Worm (Caenorhabditis elegans) whole organism, mixed stage, embryonic: ENCODE data around the gene Y75B12B.1.
"Not testable (repeated sequence)": the region's sequence is repeated elsewhere in the genome, so short reads cannot be mapped to it uniquely, and the experiment has no call there.

Experiments
- M03D4.4 ChIP-seq: sonication (generic microtip); optimal IDR thresholded peaks from 2 replicates; lab custom pipeline; 2017; ENCODE audit warnings: mild to moderate bottlenecking, missing genetic modification characterization, missing compliant biosample characterization
- bed-3 ChIP-seq: fragments of 200-800 bp; sonication (Bioruptor generic); optimal IDR thresholded peaks from 3 replicates; lab custom pipeline; 2018; ENCODE audit warnings: mild to moderate bottlenecking, missing genetic modification characterization, moderate library complexity, missing compliant biosample characterization
- ceh-39 ChIP-seq: fragments of 150-350 bp; optimal IDR thresholded peaks from 2 replicates; lab custom pipeline; 2014; ENCODE audit warnings: missing biosample characterization, missing genetic modification characterization
- ceh-43 ChIP-seq: fragments of 200-800 bp; sonication (Bioruptor generic); optimal IDR thresholded peaks from 2 replicates; lab custom pipeline; 2018; ENCODE audit warnings: mild to moderate bottlenecking, missing genetic modification characterization, moderate library complexity, missing compliant biosample characterization
- ceh-83 ChIP-seq: fragments of 200-800 bp; sonication (Bioruptor generic); optimal IDR thresholded peaks from 2 replicates; lab custom pipeline; 2018; ENCODE audit warnings: mild to moderate bottlenecking, missing genetic modification characterization, missing compliant biosample characterization
- ces-1 ChIP-seq: fragments of 150-350 bp; optimal IDR thresholded peaks from 2 replicates; lab custom pipeline; 2014; ENCODE audit warnings: missing biosample characterization, missing genetic modification reagents, missing genetic modification characterization
- cnd-1 ChIP-seq: fragments of 200-800 bp; sonication (Bioruptor generic); optimal IDR thresholded peaks from 2 replicates; lab custom pipeline; 2018; ENCODE audit warnings: mild to moderate bottlenecking, missing genetic modification characterization, missing compliant biosample characterization
- drap-1 ChIP-seq: fragments of 200-800 bp; sonication (Bioruptor generic); optimal IDR thresholded peaks from 3 replicates; lab custom pipeline; 2018; ENCODE audit warnings: mild to moderate bottlenecking, missing genetic modification characterization, missing compliant biosample characterization
- elt-1 ChIP-seq: sonication (generic microtip); optimal IDR thresholded peaks from 2 replicates; lab custom pipeline; 2017; ENCODE audit warnings: missing genetic modification characterization, mild to moderate bottlenecking, missing compliant biosample characterization, antibody characterized with exemption, moderate library complexity, borderline replicate concordance; ENCODE audit not compliant: insufficient read depth
- elt-3 ChIP-seq: fragments of 150-350 bp; optimal IDR thresholded peaks from 2 replicates; lab custom pipeline; 2014; ENCODE audit warnings: missing biosample characterization, missing genetic modification characterization
- flh-1 ChIP-seq: fragments of 200-800 bp; sonication (Bioruptor generic); optimal IDR thresholded peaks from 2 replicates; lab custom pipeline; 2018; ENCODE audit warnings: mild to moderate bottlenecking, missing genetic modification characterization, moderate library complexity, missing compliant biosample characterization
- ham-2 ChIP-seq: fragments of 200-800 bp; sonication (Bioruptor generic); optimal IDR thresholded peaks from 2 replicates; lab custom pipeline; 2018; ENCODE audit warnings: mild to moderate bottlenecking, missing genetic modification characterization, missing compliant biosample characterization
- hlh-1 ChIP-seq: fragments of 150-350 bp; optimal IDR thresholded peaks from 2 replicates; lab custom pipeline; 2014; ENCODE audit warnings: missing biosample characterization, missing genetic modification reagents, missing genetic modification characterization
- lin-13 ChIP-seq: fragments of 150-350 bp; optimal IDR thresholded peaks from 2 replicates; lab custom pipeline; 2014; ENCODE audit warnings: missing biosample characterization, missing genetic modification characterization
- lin-32 ChIP-seq: fragments of 200-800 bp; sonication (Bioruptor generic); optimal IDR thresholded peaks from 2 replicates; lab custom pipeline; 2018; ENCODE audit warnings: mild to moderate bottlenecking, missing genetic modification characterization, missing compliant biosample characterization
- lsy-2 ChIP-seq: fragments of 150-350 bp; optimal IDR thresholded peaks from 2 replicates; lab custom pipeline; 2014; ENCODE audit warnings: missing biosample characterization, missing genetic modification characterization
- mab-5 ChIP-seq: fragments of 150-350 bp; optimal IDR thresholded peaks from 2 replicates; lab custom pipeline; 2014; ENCODE audit warnings: missing biosample characterization, missing genetic modification characterization
- mep-1 ChIP-seq: fragments of 150-350 bp; optimal IDR thresholded peaks from 2 replicates; lab custom pipeline; 2017; ENCODE audit warnings: missing biosample characterization, missing genetic modification reagents, missing genetic modification characterization, inconsistent platforms
- mls-2 ChIP-seq: sonication (generic microtip); optimal IDR thresholded peaks from 2 replicates; lab custom pipeline; 2016; ENCODE audit warnings: mild to moderate bottlenecking, missing genetic modification characterization, moderate library complexity, missing compliant biosample characterization
- nhr-12 ChIP-seq: fragments of 150-350 bp; optimal IDR thresholded peaks from 2 replicates; lab custom pipeline; 2014; ENCODE audit warnings: missing biosample characterization, missing genetic modification characterization
- nhr-2 ChIP-seq: fragments of 150-350 bp; optimal IDR thresholded peaks from 2 replicates; lab custom pipeline; 2014; ENCODE audit warnings: missing biosample characterization, missing genetic modification characterization
- nhr-237 ChIP-seq: fragments of 150-350 bp; optimal IDR thresholded peaks from 2 replicates; lab custom pipeline; 2014; ENCODE audit warnings: missing biosample characterization, missing genetic modification characterization
- nhr-76 ChIP-seq: sonication (generic microtip); optimal IDR thresholded peaks from 2 replicates; lab custom pipeline; 2017; ENCODE audit warnings: missing biosample characterization, missing genetic modification characterization
- sem-2 ChIP-seq: fragments of 200-800 bp; sonication (Bioruptor generic); optimal IDR thresholded peaks from 2 replicates; lab custom pipeline; 2018; ENCODE audit warnings: mild to moderate bottlenecking, missing genetic modification characterization, missing compliant biosample characterization
- snpc-4 ChIP-seq: fragments of 150-350 bp; optimal IDR thresholded peaks from 2 replicates; lab custom pipeline; 2014; ENCODE audit warnings: missing biosample characterization, missing genetic modification characterization
- sptf-1 ChIP-seq: sonication (generic microtip); optimal IDR thresholded peaks from 2 replicates; lab custom pipeline; 2017; ENCODE audit warnings: mild to moderate bottlenecking, missing genetic modification characterization, moderate library complexity, missing compliant biosample characterization
- tbx-8 ChIP-seq: fragments of 200-800 bp; sonication (Bioruptor generic); optimal IDR thresholded peaks from 2 replicates; lab custom pipeline; 2018; ENCODE audit warnings: mild to moderate bottlenecking, missing genetic modification characterization, moderate library complexity, missing compliant biosample characterization
- unc-120 ChIP-seq: sonication (generic microtip); optimal IDR thresholded peaks from 2 replicates; lab custom pipeline; 2017; ENCODE audit warnings: missing genetic modification characterization, missing compliant biosample characterization; ENCODE audit not compliant: poor library complexity, severe bottlenecking
- unc-39 ChIP-seq: fragments of 150-350 bp; optimal IDR thresholded peaks from 2 replicates; lab custom pipeline; 2014; ENCODE audit warnings: missing biosample characterization, missing genetic modification characterization
- zip-8 ChIP-seq: fragments of 150-350 bp; optimal IDR thresholded peaks from 2 replicates; lab custom pipeline; 2014; ENCODE audit warnings: missing biosample characterization, missing genetic modification characterization
- ztf-11 ChIP-seq: fragments of 150-350 bp; optimal IDR thresholded peaks from 2 replicates; lab custom pipeline; 2014; ENCODE audit warnings: missing biosample characterization, missing genetic modification characterization

The Y75B12B.1 gene

DNA sequence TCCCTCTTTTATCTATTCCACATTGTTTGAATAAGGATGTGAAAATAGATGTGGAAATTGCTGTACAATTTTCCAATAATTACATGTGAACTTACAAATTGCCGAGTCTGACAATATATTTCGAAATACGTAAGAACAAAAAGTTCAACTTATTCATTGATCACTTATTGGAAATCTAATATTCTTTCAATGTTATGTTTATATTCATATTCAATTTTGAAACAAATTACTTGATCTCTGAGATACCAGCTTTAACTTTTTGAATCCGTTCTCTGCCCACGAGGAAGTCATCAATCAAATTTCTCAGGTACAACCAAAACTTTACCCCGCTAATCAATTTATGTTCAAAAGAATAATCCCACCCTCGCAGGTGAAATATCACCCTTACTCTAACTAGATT, 30.7 kb downstream of the Y75B12B.1 start, which contains the start of gene sri-26:
Gene sri-26, plus strand, starts transcription at position 301 of the 400 bp plus-strand sequence.
- TF ChIP-seq mls-2 (tag; lab: Kevin White, UChicago); ceh-83; tbx-8: not testable (repeated sequence)

DNA sequence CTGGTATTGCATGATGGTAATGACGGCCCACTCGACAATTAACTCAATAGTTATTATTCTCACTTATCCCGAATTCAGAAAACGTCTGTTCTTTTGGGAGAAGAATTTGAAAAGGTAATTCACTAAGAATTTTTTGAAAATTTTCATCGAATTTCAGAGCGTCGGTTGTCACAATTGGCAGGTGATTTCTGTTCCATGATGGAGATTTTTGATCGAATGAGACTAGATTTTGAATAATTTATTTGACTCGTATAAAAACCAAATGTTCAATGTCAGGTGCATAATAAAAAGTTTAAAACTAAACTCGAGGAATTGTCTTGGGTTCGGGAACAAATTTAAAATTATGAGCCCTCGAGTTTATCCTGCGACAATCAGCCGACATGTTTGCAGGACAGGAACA, 32.2 kb downstream of the Y75B12B.1 start, which contains the start of gene sri-25:
Gene sri-25, plus strand, starts transcription at position 301 of the 400 bp plus-strand sequence.
- TF ChIP-seq mep-1 (no peak), ceh-83 (no peak), cnd-1 (tag; lab: Kevin White, UChicago) (no peak)

DNA sequence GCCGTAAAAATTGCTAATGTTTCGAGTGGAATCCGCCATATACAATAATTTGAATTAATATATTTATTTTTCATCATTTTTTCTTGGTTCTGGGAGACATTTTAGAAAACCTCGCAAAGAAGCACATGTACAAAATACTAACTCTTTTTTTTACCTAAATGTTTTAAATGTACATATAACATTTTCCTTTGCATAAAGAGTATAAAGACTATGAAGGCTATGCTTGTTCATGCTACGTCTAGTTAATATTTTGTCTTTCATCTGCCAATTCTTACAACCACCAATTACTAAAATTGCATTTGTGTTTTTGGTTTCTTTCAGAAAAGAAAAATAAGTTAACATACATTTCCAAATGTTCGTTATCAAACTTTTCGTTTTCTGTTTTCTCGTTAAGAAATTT, 36.8 kb downstream of the Y75B12B.1 start, which contains the start of gene irld-25:
Gene irld-25, plus strand, starts transcription at position 301 of the 400 bp plus-strand sequence.
- TF ChIP-seq unc-39 (tag; lab: Kevin White, UChicago) = no peak
- no peak for TF ChIP-seq zip-8 (tag; lab: Kevin White, UChicago)
- TF ChIP-seq bed-3 (GFP tag; lab: Kevin White, UChicago) = no peak
- no peak for TF ChIP-seq nhr-237 (tag; lab: Kevin White, UChicago)
- TF ChIP-seq cnd-1 (tag; lab: Kevin White, UChicago) = no peak
- no peak for TF ChIP-seq mep-1
- TF ChIP-seq drap-1 = no peak
- TF ChIP-seq lin-32 (GFP tag; lab: Kevin White, UChicago) = no peak
- no peak for TF ChIP-seq ceh-39 (tag; lab: Kevin White, UChicago)
- TF ChIP-seq mab-5 (tag; lab: Kevin White, UChicago) = no peak
- no peak for TF ChIP-seq nhr-76
- TF ChIP-seq nhr-2 (tag; lab: Kevin White, UChicago) = no peak
- TF ChIP-seq ztf-11 (tag; lab: Kevin White, UChicago) = no peak
- no peak for TF ChIP-seq lsy-2 (tag; lab: Kevin White, UChicago)
- no peak for TF ChIP-seq ham-2
- no peak for TF ChIP-seq hlh-1
- TF ChIP-seq unc-120 (tag; lab: Kevin White, UChicago) = no peak
- TF ChIP-seq ceh-43 (GFP tag; lab: Kevin White, UChicago) = no peak
- TF ChIP-seq sptf-1 (tag; lab: Kevin White, UChicago) = no peak
- TF ChIP-seq snpc-4 = no peak

DNA sequence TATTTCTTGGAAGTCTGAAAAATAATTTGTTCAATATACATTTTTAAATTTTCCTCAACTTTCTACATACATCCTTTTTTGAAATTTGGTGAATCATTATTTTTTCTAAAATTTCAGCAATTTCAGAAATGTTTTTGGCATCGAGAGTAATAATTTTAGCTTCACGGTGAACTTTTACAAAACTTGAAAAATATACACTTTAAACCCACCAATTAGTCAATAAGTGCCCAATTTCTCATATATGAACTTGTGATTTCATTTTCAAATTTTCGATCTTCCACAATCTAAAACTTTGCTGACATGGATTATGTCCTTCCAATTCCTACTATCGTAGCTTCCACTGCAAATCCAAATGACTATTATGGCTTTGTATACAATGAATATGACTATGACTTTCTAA, 39.2 kb downstream of the Y75B12B.1 start, which contains the start of gene srw-24:
Gene srw-24, plus strand, starts transcription at position 301 of the 400 bp plus-strand sequence.
- TF ChIP-seq ceh-43 (GFP tag; lab: Kevin White, UChicago) (no peak), flh-1 (GFP tag; lab: Kevin White, UChicago) (no peak), M03D4.4 (tag; lab: Kevin White, UChicago) (no peak), ztf-11 (tag; lab: Kevin White, UChicago) (no peak), mls-2 (tag; lab: Kevin White, UChicago) (no peak), sptf-1 (tag; lab: Kevin White, UChicago) (no peak), mep-1 (no peak), bed-3 (GFP tag; lab: Kevin White, UChicago) (no peak), tbx-8 (no peak), ces-1 (GFP tag; lab: Kevin White, UChicago) (no peak), nhr-12 (tag; lab: Kevin White, UChicago) (no peak), cnd-1 (tag; lab: Kevin White, UChicago) (no peak), ham-2 (no peak), nhr-2 (tag; lab: Kevin White, UChicago) (no peak), mab-5 (tag; lab: Kevin White, UChicago) (no peak), sem-2 (GFP tag; lab: Kevin White, UChicago) (no peak), drap-1 (no peak), lin-32 (GFP tag; lab: Kevin White, UChicago) (no peak)

DNA sequence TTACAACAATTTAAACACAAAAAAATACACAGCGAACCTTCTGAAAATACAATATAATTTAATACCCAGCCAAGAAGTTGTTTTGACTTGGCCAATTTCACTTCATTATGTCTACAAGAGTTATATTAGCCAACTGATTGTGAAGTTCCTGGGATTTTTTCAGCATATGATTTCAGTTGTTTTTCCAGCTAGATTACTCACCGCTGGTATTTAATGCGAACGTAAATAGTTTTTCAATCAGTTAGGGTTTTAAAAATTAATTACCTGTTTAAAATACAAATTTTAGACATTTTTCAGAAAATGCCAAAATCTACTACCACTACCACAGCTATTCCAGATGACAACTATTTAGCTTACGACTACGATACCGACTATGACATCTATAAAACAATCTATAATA, 41.2 kb downstream of the Y75B12B.1 start, which contains the start of gene srw-14:
Gene srw-14, plus strand, starts transcription at position 301 of the 400 bp plus-strand sequence.
- TF ChIP-seq sem-2 (GFP tag; lab: Kevin White, UChicago) = no peak
- TF ChIP-seq bed-3 (GFP tag; lab: Kevin White, UChicago) = no peak
- no peak for TF ChIP-seq nhr-76
- TF ChIP-seq lin-13 (tag; lab: Kevin White, UChicago) = no peak
- TF ChIP-seq mep-1 = no peak
- TF ChIP-seq cnd-1 (tag; lab: Kevin White, UChicago) = no peak
- no peak for TF ChIP-seq elt-3 (tag; lab: Kevin White, UChicago)
- no peak for TF ChIP-seq ces-1 (GFP tag; lab: Kevin White, UChicago)
- no peak for TF ChIP-seq nhr-2 (tag; lab: Kevin White, UChicago)
- TF ChIP-seq unc-39 (tag; lab: Kevin White, UChicago) = no peak
- no peak for TF ChIP-seq drap-1
- TF ChIP-seq ham-2 = no peak
- no peak for TF ChIP-seq ztf-11 (tag; lab: Kevin White, UChicago)
- TF ChIP-seq M03D4.4 (tag; lab: Kevin White, UChicago) = no peak
- no peak for TF ChIP-seq elt-1 (tag; lab: Kevin White, UChicago)
- no peak for TF ChIP-seq nhr-237 (tag; lab: Kevin White, UChicago)
- TF ChIP-seq unc-120 (tag; lab: Kevin White, UChicago) = no peak
